Worm (Caenorhabditis elegans) whole organism, L2 larva: ENCODE measurements around the gene C53B4.3.

ENCODE experiments used
- R02D3.7 ChIP-seq: fragments of 150-350 bp; optimal IDR thresholded peaks from 2 replicates; lab custom pipeline; 2014; ENCODE audit warnings: missing biosample characterization, missing genetic modification characterization
- nhr-23 ChIP-seq: fragments of 150-350 bp; optimal IDR thresholded peaks from 2 replicates; lab custom pipeline; 2014; ENCODE audit warnings: missing biosample characterization, missing genetic modification reagents, missing genetic modification characterization

DNA sequence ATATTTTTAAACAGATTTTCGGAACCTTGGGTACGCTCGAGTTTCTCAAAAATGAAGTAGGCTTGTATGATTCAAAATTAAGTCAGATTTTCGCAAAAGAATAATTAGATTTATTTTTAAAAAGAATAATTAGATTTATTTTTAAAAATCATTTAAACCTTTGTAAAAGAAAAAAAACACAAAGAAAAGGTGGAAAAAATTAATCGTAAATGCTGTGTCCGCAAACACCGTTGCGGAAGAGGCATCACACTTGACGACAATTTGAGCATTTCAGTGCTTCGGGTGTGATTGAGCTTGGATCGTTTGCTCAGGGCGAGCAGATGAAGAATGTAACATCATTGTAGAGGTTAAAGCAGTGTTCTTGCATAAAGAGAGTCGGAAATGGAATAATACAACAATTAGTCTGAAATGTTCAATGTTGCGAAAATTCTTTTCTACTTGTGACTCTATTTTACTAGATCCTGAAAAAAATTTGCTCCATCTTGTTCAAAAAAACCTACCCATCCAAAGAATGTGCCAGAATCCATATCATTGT is 47.8 kb upstream of the C53B4.3 start:
- TF ChIP-seq R02D3.7 (no peak), nhr-23 (no peak)
